Worm (Caenorhabditis elegans) whole organism, mixed stage, embryonic: ENCODE measurements around the gene fbxb-38.

Experiments used
- M03D4.4 ChIP-seq: sonication (generic microtip); optimal IDR thresholded peaks from 2 replicates; lab custom pipeline; 2017; ENCODE audit warnings: mild to moderate bottlenecking, missing genetic modification characterization, missing compliant biosample characterization
- blmp-1 ChIP-seq: fragments of 150-350 bp; optimal IDR thresholded peaks from 2 replicates; lab custom pipeline; 2014; ENCODE audit warnings: missing biosample characterization, missing genetic modification characterization
- ceh-43 ChIP-seq: fragments of 200-800 bp; sonication (Bioruptor generic); optimal IDR thresholded peaks from 2 replicates; lab custom pipeline; 2018; ENCODE audit warnings: mild to moderate bottlenecking, missing genetic modification characterization, moderate library complexity, missing compliant biosample characterization
- ceh-83 ChIP-seq: fragments of 200-800 bp; sonication (Bioruptor generic); optimal IDR thresholded peaks from 2 replicates; lab custom pipeline; 2018; ENCODE audit warnings: mild to moderate bottlenecking, missing genetic modification characterization, missing compliant biosample characterization
- ces-1 ChIP-seq: fragments of 150-350 bp; optimal IDR thresholded peaks from 2 replicates; lab custom pipeline; 2014; ENCODE audit warnings: missing biosample characterization, missing genetic modification reagents, missing genetic modification characterization
- cnd-1 ChIP-seq: fragments of 200-800 bp; sonication (Bioruptor generic); optimal IDR thresholded peaks from 2 replicates; lab custom pipeline; 2018; ENCODE audit warnings: mild to moderate bottlenecking, missing genetic modification characterization, missing compliant biosample characterization
- drap-1 ChIP-seq: fragments of 200-800 bp; sonication (Bioruptor generic); optimal IDR thresholded peaks from 3 replicates; lab custom pipeline; 2018; ENCODE audit warnings: mild to moderate bottlenecking, missing genetic modification characterization, missing compliant biosample characterization
- elt-1 ChIP-seq: sonication (generic microtip); optimal IDR thresholded peaks from 2 replicates; lab custom pipeline; 2017; ENCODE audit warnings: missing genetic modification characterization, mild to moderate bottlenecking, missing compliant biosample characterization, antibody characterized with exemption, moderate library complexity, borderline replicate concordance; ENCODE audit not compliant: insufficient read depth
- flh-1 ChIP-seq: fragments of 200-800 bp; sonication (Bioruptor generic); optimal IDR thresholded peaks from 2 replicates; lab custom pipeline; 2018; ENCODE audit warnings: mild to moderate bottlenecking, missing genetic modification characterization, moderate library complexity, missing compliant biosample characterization
- ham-2 ChIP-seq: fragments of 200-800 bp; sonication (Bioruptor generic); optimal IDR thresholded peaks from 2 replicates; lab custom pipeline; 2018; ENCODE audit warnings: mild to moderate bottlenecking, missing genetic modification characterization, missing compliant biosample characterization
- hlh-1 ChIP-seq: fragments of 150-350 bp; optimal IDR thresholded peaks from 2 replicates; lab custom pipeline; 2014; ENCODE audit warnings: missing biosample characterization, missing genetic modification reagents, missing genetic modification characterization
- lin-13 ChIP-seq: fragments of 150-350 bp; optimal IDR thresholded peaks from 2 replicates; lab custom pipeline; 2014; ENCODE audit warnings: missing biosample characterization, missing genetic modification characterization
- lsy-2 ChIP-seq: fragments of 150-350 bp; optimal IDR thresholded peaks from 2 replicates; lab custom pipeline; 2014; ENCODE audit warnings: missing biosample characterization, missing genetic modification characterization
- mab-5 ChIP-seq: fragments of 150-350 bp; optimal IDR thresholded peaks from 2 replicates; lab custom pipeline; 2014; ENCODE audit warnings: missing biosample characterization, missing genetic modification characterization
- mep-1 ChIP-seq: fragments of 150-350 bp; optimal IDR thresholded peaks from 2 replicates; lab custom pipeline; 2017; ENCODE audit warnings: missing biosample characterization, missing genetic modification reagents, missing genetic modification characterization, inconsistent platforms
- mls-2 ChIP-seq: sonication (generic microtip); optimal IDR thresholded peaks from 2 replicates; lab custom pipeline; 2016; ENCODE audit warnings: mild to moderate bottlenecking, missing genetic modification characterization, moderate library complexity, missing compliant biosample characterization
- nhr-2 ChIP-seq: fragments of 150-350 bp; optimal IDR thresholded peaks from 2 replicates; lab custom pipeline; 2014; ENCODE audit warnings: missing biosample characterization, missing genetic modification characterization
- nhr-237 ChIP-seq: fragments of 150-350 bp; optimal IDR thresholded peaks from 2 replicates; lab custom pipeline; 2014; ENCODE audit warnings: missing biosample characterization, missing genetic modification characterization
- nhr-28 ChIP-seq: fragments of 150-350 bp; optimal IDR thresholded peaks from 2 replicates; lab custom pipeline; 2014; ENCODE audit warnings: missing biosample characterization, missing genetic modification characterization
- nhr-76 ChIP-seq: sonication (generic microtip); optimal IDR thresholded peaks from 2 replicates; lab custom pipeline; 2017; ENCODE audit warnings: missing biosample characterization, missing genetic modification characterization
- snpc-4 ChIP-seq: fragments of 150-350 bp; optimal IDR thresholded peaks from 2 replicates; lab custom pipeline; 2014; ENCODE audit warnings: missing biosample characterization, missing genetic modification characterization
- sptf-1 ChIP-seq: sonication (generic microtip); optimal IDR thresholded peaks from 2 replicates; lab custom pipeline; 2017; ENCODE audit warnings: mild to moderate bottlenecking, missing genetic modification characterization, moderate library complexity, missing compliant biosample characterization
- tbx-8 ChIP-seq: fragments of 200-800 bp; sonication (Bioruptor generic); optimal IDR thresholded peaks from 2 replicates; lab custom pipeline; 2018; ENCODE audit warnings: mild to moderate bottlenecking, missing genetic modification characterization, moderate library complexity, missing compliant biosample characterization
- unc-120 ChIP-seq: sonication (generic microtip); optimal IDR thresholded peaks from 2 replicates; lab custom pipeline; 2017; ENCODE audit warnings: missing genetic modification characterization, missing compliant biosample characterization; ENCODE audit not compliant: poor library complexity, severe bottlenecking
- unc-39 ChIP-seq: fragments of 150-350 bp; optimal IDR thresholded peaks from 2 replicates; lab custom pipeline; 2014; ENCODE audit warnings: missing biosample characterization, missing genetic modification characterization
- unc-62 ChIP-seq: fragments of 150-350 bp; optimal IDR thresholded peaks from 2 replicates; lab custom pipeline; 2014; ENCODE audit warnings: missing biosample characterization, missing genetic modification reagents, missing genetic modification characterization
- zip-8 ChIP-seq: fragments of 150-350 bp; optimal IDR thresholded peaks from 2 replicates; lab custom pipeline; 2014; ENCODE audit warnings: missing biosample characterization, missing genetic modification characterization
- ztf-11 ChIP-seq: fragments of 150-350 bp; optimal IDR thresholded peaks from 2 replicates; lab custom pipeline; 2014; ENCODE audit warnings: missing biosample characterization, missing genetic modification characterization

Gene fbxb-38

DNA sequence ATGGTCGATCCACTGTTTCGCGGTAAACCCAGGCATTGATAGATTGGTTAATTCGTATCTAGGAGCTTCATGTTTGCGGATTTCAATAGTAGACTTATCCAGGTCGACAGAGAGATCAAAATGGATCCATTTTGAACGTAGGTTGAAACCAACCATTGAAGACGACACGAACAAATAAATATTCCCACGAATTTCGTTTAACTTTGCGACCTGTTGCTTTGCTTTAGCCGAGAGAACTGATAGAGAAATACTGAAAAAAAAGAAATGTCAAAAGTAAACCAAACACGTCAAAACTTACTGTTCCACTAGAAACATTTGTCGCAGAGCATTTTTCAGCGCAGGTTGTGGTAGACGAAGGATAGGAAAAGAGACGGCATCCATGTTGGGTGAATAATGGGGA, at the start of gene fbxb-38:
TSS of gene fbxb-38 (minus strand) at position 390 of the 400 bp plus-strand sequence.
- TF ChIP-seq drap-1 (GFP tag; lab: Kevin White, UChicago) (no peak), nhr-76 (tag; lab: Kevin White, UChicago) (no peak), flh-1 (GFP tag; lab: Kevin White, UChicago) (no peak)

DNA sequence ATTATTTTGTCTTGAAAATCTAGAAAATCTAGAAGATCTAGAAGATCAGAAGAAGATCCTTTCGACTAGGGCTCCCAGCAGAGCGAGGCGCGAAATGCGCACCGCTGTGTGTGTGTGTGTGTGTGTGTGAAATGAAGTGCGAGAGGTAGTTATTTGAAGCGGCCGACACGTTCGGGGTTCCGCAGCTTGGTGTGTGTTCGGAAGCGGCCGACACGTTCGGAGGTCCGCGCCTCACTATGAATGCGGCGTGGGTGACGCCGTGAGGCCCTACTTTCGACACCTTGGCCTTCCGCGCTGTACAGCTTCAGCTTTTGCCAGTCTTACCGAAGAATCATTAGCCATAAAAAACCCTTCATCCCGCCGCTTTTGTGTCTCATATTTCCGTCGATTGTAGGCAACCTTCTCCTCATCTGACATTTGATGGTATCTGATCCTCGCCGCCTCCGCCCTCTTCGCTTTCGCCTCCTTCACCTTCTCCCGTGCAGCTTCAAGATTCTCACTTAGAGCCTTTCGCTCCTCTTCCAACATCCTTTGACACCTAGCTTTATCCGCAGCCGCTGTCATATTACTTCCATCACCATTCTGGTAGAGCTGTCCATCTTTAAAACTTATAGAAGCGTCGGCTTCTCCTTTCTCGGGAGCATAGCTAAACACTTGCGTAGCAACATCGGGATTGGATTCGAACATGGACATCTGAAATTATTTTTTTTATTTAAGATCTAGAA, 48.5 kb upstream of the fbxb-38 start:
- TF ChIP-seq lsy-2 = no peak
- TF ChIP-seq ces-1 = no peak
- TF ChIP-seq snpc-4 (tag; lab: Kevin White, UChicago) = no peak
- TF ChIP-seq ceh-83 (GFP tag; lab: Kevin White, UChicago) = no peak
- no peak for TF ChIP-seq ham-2 (GFP tag; lab: Kevin White, UChicago)
- no peak for TF ChIP-seq mab-5 (tag; lab: Kevin White, UChicago)
- no peak for TF ChIP-seq tbx-8 (GFP tag; lab: Kevin White, UChicago)
- TF ChIP-seq zip-8 (tag; lab: Kevin White, UChicago) = no peak
- TF ChIP-seq drap-1 (GFP tag; lab: Kevin White, UChicago) = no peak
- TF ChIP-seq cnd-1 = no peak
- no peak for TF ChIP-seq nhr-76 (tag; lab: Kevin White, UChicago)
- no peak for TF ChIP-seq lin-13 (tag; lab: Kevin White, UChicago)
- TF ChIP-seq ceh-43 (GFP tag; lab: Kevin White, UChicago) = no peak
- TF ChIP-seq ztf-11 (tag; lab: Kevin White, UChicago) = no peak
- no peak for TF ChIP-seq blmp-1 (tag; lab: Kevin White, UChicago)
- no peak for TF ChIP-seq mep-1 (tag; lab: Kevin White, UChicago)
- TF ChIP-seq nhr-2 (tag; lab: Kevin White, UChicago) = no peak

DNA sequence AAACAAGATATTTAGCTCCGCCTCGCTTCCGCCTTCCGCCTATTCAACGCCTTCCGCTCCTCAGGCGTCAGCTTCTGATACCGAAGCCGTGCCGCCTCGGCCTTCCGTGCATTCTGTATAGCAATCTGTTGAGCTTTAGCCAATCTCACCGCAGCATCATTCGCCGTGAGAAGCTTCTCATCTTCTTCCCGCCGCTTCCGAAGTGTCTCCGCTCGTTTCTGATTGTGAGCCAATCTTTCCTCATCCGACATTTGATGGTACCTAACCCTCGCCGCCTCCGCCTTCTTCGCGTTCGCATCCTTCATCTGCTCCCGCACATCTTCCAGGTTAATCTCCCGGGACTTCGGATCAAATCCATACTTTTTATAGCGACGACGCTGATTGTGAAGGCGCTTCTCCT, 46.9 kb upstream of the fbxb-38 start:
- TF ChIP-seq unc-62 (GFP tag; lab: Kevin White, UChicago) (no peak), lin-13 (tag; lab: Kevin White, UChicago) (no peak), nhr-28 (tag; lab: Kevin White, UChicago) (no peak), nhr-237 (tag; lab: Kevin White, UChicago) (no peak), elt-1 (tag; lab: Kevin White, UChicago) (no peak), lsy-2 (no peak), zip-8 (tag; lab: Kevin White, UChicago) (no peak)

DNA sequence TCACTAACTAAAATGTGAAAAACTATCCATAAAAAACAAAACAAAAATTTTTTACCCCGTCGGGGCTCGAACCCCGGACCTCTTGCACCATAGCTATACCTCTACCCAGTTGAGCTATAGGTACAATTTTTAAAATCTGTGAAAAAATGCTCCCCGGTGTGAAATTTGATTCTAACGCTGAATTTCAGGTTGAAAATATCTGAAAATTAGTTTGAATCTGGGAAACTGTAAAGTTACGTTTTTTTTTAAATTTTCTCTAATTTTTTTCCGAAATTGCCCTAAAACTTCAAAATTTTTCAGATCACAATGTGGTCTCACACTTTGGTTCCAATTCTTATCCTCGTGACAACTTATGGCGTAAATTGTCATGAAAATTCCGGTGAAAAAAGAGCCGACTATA, 39.2 kb upstream of the fbxb-38 start, which contains the start of gene Y59C2A.1:
TSS of gene Y59C2A.1 (plus strand) at position 301 of the 400 bp plus-strand sequence.
- TF ChIP-seq zip-8 (tag; lab: Kevin White, UChicago) (no peak), hlh-1 (tag; lab: Kevin White, UChicago) (no peak), mls-2 (tag; lab: Kevin White, UChicago) (no peak), unc-120 (tag; lab: Kevin White, UChicago) (no peak), lsy-2 (no peak), unc-39 (tag; lab: Kevin White, UChicago) (no peak), tbx-8 (GFP tag; lab: Kevin White, UChicago) (no peak), drap-1 (GFP tag; lab: Kevin White, UChicago) (no peak), snpc-4 (tag; lab: Kevin White, UChicago) (no peak)

DNA sequence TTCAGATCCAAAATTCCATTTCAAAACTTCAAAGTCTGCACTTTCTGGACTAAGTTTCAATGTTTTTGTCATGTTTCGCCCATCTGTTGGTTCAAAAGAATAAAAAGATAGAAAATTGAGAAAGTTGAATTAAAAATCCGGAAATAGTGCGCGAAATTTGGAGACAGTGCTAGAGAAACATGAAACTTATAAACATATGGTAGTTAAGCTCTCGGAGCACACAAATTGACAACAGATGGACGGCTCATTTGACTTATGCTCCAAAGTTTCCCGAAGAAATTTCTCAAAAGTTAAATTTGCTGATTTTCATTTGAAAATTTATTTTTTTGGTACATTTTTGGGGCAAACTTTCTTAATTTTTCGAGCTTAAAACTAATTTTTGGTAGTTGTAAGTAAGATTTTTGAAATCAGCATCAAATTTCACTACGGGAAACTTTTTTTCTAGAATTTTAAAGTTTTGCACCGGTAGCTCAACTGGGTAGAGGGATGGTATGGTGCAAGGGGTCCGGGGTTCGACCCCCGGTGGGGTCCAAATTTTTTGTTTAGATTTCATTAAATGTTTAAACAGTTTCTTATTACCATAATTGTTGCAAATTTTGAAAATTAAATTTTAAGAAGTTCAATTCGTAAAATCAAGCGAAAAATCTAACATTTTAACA, 37.6 kb upstream of the fbxb-38 start:
- no peak for TF ChIP-seq mls-2 (tag; lab: Kevin White, UChicago)
- TF ChIP-seq ceh-83 (GFP tag; lab: Kevin White, UChicago) = no peak
- TF ChIP-seq, all 35 proteins: peak for 0

DNA sequence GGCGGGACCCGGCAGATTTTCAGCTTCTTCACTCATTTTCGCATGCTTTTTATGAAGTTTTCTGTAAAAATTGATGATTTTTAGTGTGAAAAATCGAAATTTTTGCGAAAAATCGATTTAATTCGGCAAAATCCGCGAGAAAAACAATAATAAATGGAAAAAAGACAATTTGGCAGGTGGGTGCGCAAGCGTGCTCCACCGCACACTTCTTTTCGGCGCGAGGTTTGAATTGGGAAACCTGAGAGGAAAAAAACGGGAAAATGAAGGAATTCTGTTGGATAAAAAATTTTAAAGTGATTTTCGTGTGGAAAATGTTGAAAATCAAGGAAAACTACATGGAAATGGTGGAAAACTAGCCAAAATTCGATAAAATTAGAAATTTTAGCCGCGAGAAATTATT, 35.5 kb upstream of the fbxb-38 start, which contains the start of gene Y59C2A.2:
TSS of gene Y59C2A.2 (minus strand) at position 61 of the 400 bp plus-strand sequence.
- TF ChIP-seq lsy-2 (peak; percentile 34), nhr-237 (tag; lab: Kevin White, UChicago) (peak; percentile 34), mep-1 (tag; lab: Kevin White, UChicago) (peak; percentile 85), hlh-1 (tag; lab: Kevin White, UChicago) (peak; percentile 17), ceh-83 (GFP tag; lab: Kevin White, UChicago) (peak; percentile 14), cnd-1 (no peak), sptf-1 (no peak), lin-13 (tag; lab: Kevin White, UChicago) (peak; percentile 34), nhr-2 (tag; lab: Kevin White, UChicago) (no peak), tbx-8 (GFP tag; lab: Kevin White, UChicago) (no peak), unc-39 (tag; lab: Kevin White, UChicago) (no peak), ztf-11 (tag; lab: Kevin White, UChicago) (no peak), M03D4.4 (tag; lab: Kevin White, UChicago) (no peak), elt-1 (tag; lab: Kevin White, UChicago) (no peak)
